Fruit fly (Drosophila melanogaster) Kc167 (cell line): ENCODE results near the gene Wnk.

Experiments
- Myc ChIP-seq: fragments of >200 bp; optimal IDR thresholded peaks from 2 replicates; lab custom pipeline; 2017; ENCODE audit warnings: missing external identifiers
- Sin3A ChIP-seq: fragments of >200 bp; optimal IDR thresholded peaks from 2 replicates; lab custom pipeline; 2018; ENCODE audit warnings: missing external identifiers
- h ChIP-seq: fragments of >200 bp; optimal IDR thresholded peaks from 3 replicates; lab custom pipeline; 2018; ENCODE audit warnings: missing external identifiers
- insv ChIP-seq: fragments of >200 bp; optimal IDR thresholded peaks from 3 replicates; lab custom pipeline; 2018; ENCODE audit warnings: missing external identifiers
- psq ChIP-seq: fragments of >200 bp; optimal IDR thresholded peaks from 2 replicates; lab custom pipeline; 2017; ENCODE audit warnings: missing external identifiers
- ttk ChIP-seq: sonication (Bioruptor generic); optimal IDR thresholded peaks from 2 replicates; lab custom pipeline; 2017; ENCODE audit warnings: missing external identifiers

The Wnk gene

DNA sequence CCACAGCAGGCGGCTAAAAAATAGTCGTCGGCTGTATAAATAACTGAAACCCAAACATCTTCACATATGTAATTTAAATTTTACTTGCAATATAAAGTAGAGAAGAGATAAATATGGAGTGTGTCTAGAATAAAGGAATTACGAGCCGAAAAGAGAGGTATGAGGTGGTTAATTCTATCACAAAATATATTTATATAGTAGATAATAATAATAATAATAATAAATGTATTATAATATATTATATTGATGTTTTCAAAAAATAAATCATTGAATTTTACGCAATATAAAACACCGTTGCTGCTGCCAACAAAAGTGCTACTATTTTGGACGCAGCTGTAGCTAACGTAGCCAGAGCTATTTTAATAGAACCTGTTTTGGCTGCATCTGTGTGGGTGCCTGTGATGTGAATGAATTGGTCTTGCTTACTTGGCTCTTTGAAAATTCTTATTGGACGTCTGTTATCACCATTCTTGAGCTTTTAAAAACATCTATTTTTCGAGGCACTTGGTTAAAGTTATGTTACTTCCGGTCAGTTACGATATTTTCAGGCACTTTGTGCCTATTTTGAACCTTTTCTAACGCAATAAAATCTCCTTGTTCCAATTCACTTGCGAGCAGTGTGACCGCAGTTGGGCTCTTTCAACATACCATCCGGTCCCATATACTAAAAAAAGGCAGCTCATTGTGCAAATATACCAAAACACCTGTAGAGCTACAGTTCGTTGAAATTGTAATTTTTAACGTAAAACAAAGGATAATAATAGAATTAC is 57.7 kb downstream of the Wnk start, which contains the start of gene Hr78:
TSS of gene Hr78 (minus strand) at position 630 of the 770 bp plus-strand sequence.
- TF ChIP-seq h, result no peak
- no peak for TF ChIP-seq ttk (lab: Kevin White, UChicago)
- TF ChIP-seq insv (lab: Kevin White, UChicago), result no peak
- no peak for TF ChIP-seq psq (lab: Kevin White, UChicago)
- TF ChIP-seq Sin3A (lab: Kevin White, UChicago), result no peak
- no peak for TF ChIP-seq Myc

- no peak for TF ChIP-seq Sin3A (lab: Kevin White, UChicago)
- no peak for TF ChIP-seq h
- TF ChIP-seq insv (lab: Kevin White, UChicago), result no peak
- no peak for TF ChIP-seq Myc
- no peak for TF ChIP-seq psq (lab: Kevin White, UChicago)
- TF ChIP-seq ttk (lab: Kevin White, UChicago), result no peak
These were observed 58.2 kb downstream of the Wnk start for dm6 chr3L:21496502-21496864.
